Worm (Caenorhabditis elegans): Measurements from ENCODE around the gene Y38C1AA.19.

Y38C1AA.19 gene

DNA sequence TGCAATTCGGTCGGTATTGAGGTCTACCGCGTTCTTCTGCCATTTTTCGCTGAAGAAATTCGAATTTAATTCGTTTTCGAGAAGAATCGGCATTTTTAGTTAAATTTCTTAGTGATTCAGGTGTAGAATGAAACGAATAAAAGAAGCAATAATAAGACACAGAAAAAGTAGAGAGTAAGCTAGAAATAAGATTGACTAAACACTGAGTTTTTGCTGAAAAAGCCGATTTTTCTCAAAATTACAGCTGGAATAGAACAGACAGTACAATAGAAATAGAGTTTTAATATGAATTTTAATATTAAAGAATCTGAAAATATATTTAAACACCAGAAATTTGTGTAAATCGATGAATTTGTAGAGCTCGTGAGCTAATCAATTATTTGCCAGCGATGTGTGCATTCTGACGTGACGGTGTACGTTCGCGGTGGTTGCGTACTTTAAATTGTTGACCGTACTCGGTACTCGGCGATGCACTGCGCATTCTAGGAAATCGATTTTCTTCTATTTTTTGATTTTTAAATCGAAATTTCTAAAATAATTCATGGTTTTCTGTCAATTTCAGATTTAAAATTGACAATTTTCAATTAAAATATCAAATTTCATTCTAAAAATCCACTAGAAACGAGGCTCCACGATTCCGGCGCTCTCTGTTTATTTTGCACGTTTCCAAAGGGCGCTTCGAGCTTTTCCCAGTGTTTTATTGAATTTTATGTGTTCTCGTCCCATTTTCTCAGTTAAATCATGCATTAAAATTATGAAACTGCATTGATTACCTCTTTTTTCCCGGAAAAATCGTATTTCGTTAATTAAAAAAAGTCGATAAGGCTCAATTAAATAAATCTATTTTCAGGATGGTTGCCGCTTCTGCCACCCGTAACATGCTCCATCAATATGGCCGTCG lies 33.8 kb upstream of the Y38C1AA.19 start, which contains the start of the genes grld-1 and cox-6C (continued):
- peak; percentile 7 for TF ChIP-seq ceh-14 (tag; optimal IDR thresholded peaks at IDR 0.05)
- TF ChIP-seq nfya-1 (tag; optimal IDR thresholded peaks at IDR 0.05): peak; percentile 59

DNA sequence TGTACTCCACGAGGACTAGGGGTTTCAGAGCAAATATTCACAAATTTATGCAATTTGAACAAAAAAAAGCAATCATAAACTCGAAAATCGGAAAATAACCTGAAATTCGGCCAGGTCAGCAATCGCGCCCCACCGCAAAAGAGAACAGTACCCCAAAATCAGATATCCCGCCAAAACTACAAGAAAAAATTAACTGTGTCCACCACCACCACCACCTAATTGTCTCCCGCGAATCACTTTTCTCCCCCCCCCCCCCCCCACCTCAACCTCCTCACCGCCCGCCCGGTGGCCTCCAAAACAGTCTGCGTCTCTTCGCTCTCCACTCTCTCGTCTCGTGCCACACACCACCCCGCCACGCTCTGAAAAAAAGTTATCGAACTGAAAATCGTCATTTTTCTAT lies 31.4 kb upstream of the Y38C1AA.19 start:
- TF ChIP-seq rnt-1 (tag; optimal IDR thresholded peaks at IDR 0.05): no peak
- TF ChIP-seq ets-4 (tag; optimal IDR thresholded peaks at IDR 0.05): no peak
- peak; percentile 22 for TF ChIP-seq ceh-19 (GFP tag; optimal IDR thresholded peaks at IDR 0.05)
- no peak for TF ChIP-seq tbx-7 (tag; optimal IDR thresholded peaks at IDR 0.05)
- no peak for TF ChIP-seq ceh-24 (tag; optimal IDR thresholded peaks at IDR 0.05)
- TF ChIP-seq elt-2 (tag; optimal IDR thresholded peaks at IDR 0.05): peak; percentile 21
- no peak for TF ChIP-seq ceh-18 (tag; optimal IDR thresholded peaks at IDR 0.05)

DNA sequence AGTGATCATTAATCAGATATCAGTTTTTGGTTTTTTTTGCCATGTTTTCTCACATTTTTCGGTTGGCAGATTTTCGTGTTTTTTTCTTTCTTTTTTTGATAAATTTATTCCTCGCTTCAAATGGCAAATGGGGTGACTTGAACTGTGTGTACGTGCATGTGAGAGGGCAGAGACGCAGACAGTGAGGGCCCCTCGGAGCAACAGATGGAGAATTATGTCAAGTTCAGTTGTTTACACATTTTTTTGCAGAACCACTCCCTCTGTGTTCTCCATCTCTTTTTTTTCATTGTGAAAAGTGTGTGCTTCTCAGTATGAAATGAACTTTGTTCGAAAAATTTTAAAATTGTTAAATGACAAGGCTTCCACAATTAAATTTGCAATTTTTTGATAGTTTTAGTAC lies 29.8 kb upstream of the Y38C1AA.19 start:
- no peak for TF ChIP-seq fkh-6 (tag; optimal IDR thresholded peaks at IDR 0.05)
- no peak for TF ChIP-seq che-1 (tag; optimal IDR thresholded peaks at IDR 0.05)
- TF ChIP-seq lim-6 (tag; optimal IDR thresholded peaks at IDR 0.05): no peak
- no peak for TF ChIP-seq ceh-14 (tag; optimal IDR thresholded peaks at IDR 0.05)
- TF ChIP-seq ahr-1 (tag; optimal IDR thresholded peaks at IDR 0.05): no peak
- TF ChIP-seq lin-11 (tag; optimal IDR thresholded peaks at IDR 0.05): no peak
- TF ChIP-seq npax-4 (tag; optimal IDR thresholded peaks at IDR 0.05): no peak
- TF ChIP-seq K09A11.1 (tag; optimal IDR thresholded peaks at IDR 0.05; ENCODE audit: insufficient read depth): no peak
- no peak for TF ChIP-seq K02D7.2 (tag; optimal IDR thresholded peaks at IDR 0.05)
- TF ChIP-seq fkh-10 (GFP tag; optimal IDR thresholded peaks at IDR 0.05): no peak
- TF ChIP-seq unc-86 (tag; optimal IDR thresholded peaks at IDR 0.05): no peak
- no peak for TF ChIP-seq nhr-11 (tag; optimal IDR thresholded peaks at IDR 0.05)
- TF ChIP-seq tbx-2 (tag; optimal IDR thresholded peaks at IDR 0.05): no peak
- TF ChIP-seq dmd-4 (tag; optimal IDR thresholded peaks at IDR 0.05; ENCODE audit: borderline replicate concordance): no peak
- no peak for TF ChIP-seq pha-4 (tag; optimal IDR thresholded peaks at IDR 0.05)
- TF ChIP-seq pqm-1 (tag; optimal IDR thresholded peaks at IDR 0.05): no peak
- TF ChIP-seq ceh-18 (tag; optimal IDR thresholded peaks at IDR 0.05): no peak
- TF ChIP-seq C08G9.2 (tag; optimal IDR thresholded peaks at IDR 0.05): no peak

DNA sequence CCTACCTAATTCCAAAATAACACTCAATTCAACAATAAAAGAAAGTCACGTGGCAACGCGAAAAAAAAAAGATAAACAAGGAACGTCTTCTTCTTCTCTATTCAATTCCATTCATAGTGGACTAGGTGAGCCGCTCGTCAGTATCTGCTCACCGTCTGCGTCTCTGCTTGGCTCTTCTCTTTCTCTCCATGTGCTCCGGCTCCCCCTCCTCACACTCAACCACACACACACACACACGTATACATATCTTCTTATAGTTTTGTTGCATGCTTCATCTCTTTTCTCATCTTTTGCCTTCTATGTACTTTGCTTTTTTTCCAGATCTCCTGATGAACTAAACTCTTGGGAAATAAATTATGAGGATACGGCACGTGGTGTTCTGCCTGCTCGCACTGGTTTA lies 27.9 kb upstream of the Y38C1AA.19 start, which contains the start of gene daf-1:
daf-1 (plus strand) TSS at position 322 of the 400 bp plus-strand sequence.
- TF ChIP-seq pat-9 (tag; optimal IDR thresholded peaks at IDR 0.05) (no peak), mec-3 (tag; optimal IDR thresholded peaks at IDR 0.05; ENCODE audit: borderline replicate concordance) (no peak), T23F11.4 (GFP tag; optimal IDR thresholded peaks at IDR 0.05) (no peak), unc-3 (GFP tag; conservative IDR thresholded peaks at IDR 0.05) (no peak), unc-3 (tag; optimal IDR thresholded peaks at IDR 0.05) (no peak), gmeb-2 (tag; optimal IDR thresholded peaks at IDR 0.05) (no peak), ceh-6 (GFP tag; optimal IDR thresholded peaks at IDR 0.05) (no peak), unc-42 (tag; optimal IDR thresholded peaks at IDR 0.05) (peak; percentile 5), hlh-15 (tag; optimal IDR thresholded peaks at IDR 0.05) (no peak), ceh-45 (GFP tag; IDR thresholded peaks at IDR 0.05) (no peak), C38D4.7 (GFP tag; optimal IDR thresholded peaks at IDR 0.05) (no peak), tbx-7 (tag; optimal IDR thresholded peaks at IDR 0.05) (no peak), hlh-8 (tag; optimal IDR thresholded peaks at IDR 0.05) (no peak), sox-4 (tag; optimal IDR thresholded peaks at IDR 0.05) (no peak), hlh-6 (tag; optimal IDR thresholded peaks at IDR 0.05) (no peak), elt-2 (tag; optimal IDR thresholded peaks at IDR 0.05) (no peak), pax-1 (tag; optimal IDR thresholded peaks at IDR 0.05) (no peak), F13H6.1 (tag; optimal IDR thresholded peaks at IDR 0.05) (no peak), ceh-30 (tag; optimal IDR thresholded peaks at IDR 0.05) (no peak), madf-2 (tag; optimal IDR thresholded peaks at IDR 0.05) (peak; percentile 3), ceh-9 (tag; optimal IDR thresholded peaks at IDR 0.05) (no peak), tbx-2 (tag; optimal IDR thresholded peaks at IDR 0.05) (peak; percentile 6), pha-2 (tag; optimal IDR thresholded peaks at IDR 0.05) (no peak), eyg-1 (tag; optimal IDR thresholded peaks at IDR 0.05) (no peak)
